Worm (Caenorhabditis elegans) whole organism, midembryonic: Measurements from ENCODE around the gene arrd-7.

Experiments
- T22C8.4 ChIP-seq: fragments of 200-800 bp; sonication (Bioruptor generic); IDR thresholded peaks from 2 replicates; pipeline ENCODE4 v1.3.6; 2022; ENCODE audit warnings: missing genetic modification characterization, missing compliant biosample characterization
- cog-1 ChIP-seq: sonication (generic microtip); optimal IDR thresholded peaks from 2 replicates; lab custom pipeline; 2016; ENCODE audit warnings: missing genetic modification characterization, missing compliant biosample characterization
- flt-1 ChIP-seq: fragments of 200-800 bp; sonication (Bioruptor generic); IDR thresholded peaks from 2 replicates; pipeline ENCODE4 v1.3.6; 2022; ENCODE audit warnings: missing genetic modification characterization, missing compliant biosample characterization
- klf-2 ChIP-seq: fragments of 200-800 bp; sonication (Bioruptor generic); conservative IDR thresholded peaks from 2 replicates; pipeline ENCODE4 v1.3.6; 2022; ENCODE audit warnings: missing genetic modification reagents, missing genetic modification characterization, missing compliant biosample characterization
- med-1 ChIP-seq: sonication (generic microtip); optimal IDR thresholded peaks from 2 replicates; lab custom pipeline; 2017; ENCODE audit warnings: missing genetic modification characterization, mild to moderate bottlenecking, missing compliant biosample characterization, antibody characterized with exemption, missing genetic modification reagents; ENCODE audit not compliant: insufficient read depth
- ref-1 ChIP-seq: fragments of 200-800 bp; sonication (Bioruptor generic); conservative IDR thresholded peaks from 2 replicates; pipeline ENCODE4 v1.3.6; 2022; ENCODE audit warnings: missing genetic modification reagents, missing genetic modification characterization, missing compliant biosample characterization
- tab-1 ChIP-seq: fragments of 200-800 bp; sonication (Bioruptor generic); IDR thresholded peaks from 2 replicates; pipeline ENCODE4 v1.3.6; 2022; ENCODE audit warnings: missing genetic modification characterization, missing compliant biosample characterization
- ztf-23 ChIP-seq: fragments of 200-800 bp; sonication (Bioruptor generic); IDR thresholded peaks from 2 replicates; pipeline ENCODE4 v1.3.6; 2022; ENCODE audit warnings: missing genetic modification reagents, missing genetic modification characterization, missing compliant biosample characterization
- ztf-29 ChIP-seq: fragments of 200-800 bp; sonication (Bioruptor generic); IDR thresholded peaks from 2 replicates; pipeline ENCODE4 v1.3.6; 2022; ENCODE audit warnings: missing genetic modification reagents, missing genetic modification characterization, missing compliant biosample characterization

The arrd-7 gene

ce11 chrII:12081454-12081853, 19.0 kb upstream of the arrd-7 start:
- TF ChIP-seq flt-1 (no peak), ztf-29 (no peak), ref-1 (GFP tag; lab: Robert Waterston, UW) (no peak), ztf-23 (GFP tag; lab: Robert Waterston, UW) (no peak), cog-1 (no peak), med-1 (GFP tag; lab: Kevin White, UChicago) (no peak), tab-1 (GFP tag; lab: Robert Waterston, UW) (no peak), T22C8.4 (GFP tag; lab: Robert Waterston, UW) (no peak), klf-2 (GFP tag; lab: Robert Waterston, UW) (no peak)

- TF ChIP-seq T22C8.4 (GFP tag; lab: Robert Waterston, UW) (no peak), flt-1 (no peak), cog-1 (no peak), ztf-29 (no peak), ztf-23 (GFP tag; lab: Robert Waterston, UW) (no peak), ref-1 (GFP tag; lab: Robert Waterston, UW) (no peak), klf-2 (GFP tag; lab: Robert Waterston, UW) (no peak), tab-1 (GFP tag; lab: Robert Waterston, UW) (no peak), med-1 (GFP tag; lab: Kevin White, UChicago) (no peak)
Observed at ce11 chrII:12080015-12080414, 17.6 kb upstream of the arrd-7 start.

ce11 chrII:12077281-12077680, 14.9 kb upstream of the arrd-7 start:
- TF ChIP-seq T22C8.4 (GFP tag; lab: Robert Waterston, UW) (no peak), klf-2 (GFP tag; lab: Robert Waterston, UW) (no peak), ztf-23 (GFP tag; lab: Robert Waterston, UW) (no peak), ztf-29 (no peak), tab-1 (GFP tag; lab: Robert Waterston, UW) (no peak), ref-1 (GFP tag; lab: Robert Waterston, UW) (no peak), flt-1 (no peak)

ce11 chrII:12076355-12076754, 13.9 kb upstream of the arrd-7 start:
- TF ChIP-seq ref-1 (GFP tag; lab: Robert Waterston, UW) (no peak), med-1 (GFP tag; lab: Kevin White, UChicago) (no peak), klf-2 (GFP tag; lab: Robert Waterston, UW) (no peak), ztf-29 (no peak), flt-1 (0 out of 2 replicates have a peak, but pooled peaks have one; percentile 38)

- no peak for TF ChIP-seq flt-1
- no peak for TF ChIP-seq ztf-29
- no peak for TF ChIP-seq ref-1 (GFP tag; lab: Robert Waterston, UW)
- TF ChIP-seq T22C8.4 (GFP tag; lab: Robert Waterston, UW): no peak
Observed at ce11 chrII:12071243-12071642, 8.8 kb upstream of the arrd-7 start.

ce11 chrII:12067451-12068076, 5.1 kb upstream of the arrd-7 start, which contains the start of gene Y17G7B.22:
TSS of gene Y17G7B.22 (plus strand) at chrII:12068026.
- no peak for TF ChIP-seq ztf-23 (GFP tag; lab: Robert Waterston, UW)
- TF ChIP-seq klf-2 (GFP tag; lab: Robert Waterston, UW): no peak
- TF ChIP-seq ref-1 (GFP tag; lab: Robert Waterston, UW): no peak
- no peak for TF ChIP-seq tab-1 (GFP tag; lab: Robert Waterston, UW)
- TF ChIP-seq med-1 (GFP tag; lab: Kevin White, UChicago): no peak
- no peak for TF ChIP-seq ztf-29
- no peak for TF ChIP-seq T22C8.4 (GFP tag; lab: Robert Waterston, UW)
- TF ChIP-seq flt-1: no peak
- no peak for TF ChIP-seq cog-1

- TF ChIP-seq ztf-23 (GFP tag; lab: Robert Waterston, UW) (no peak), ref-1 (GFP tag; lab: Robert Waterston, UW) (no peak), T22C8.4 (GFP tag; lab: Robert Waterston, UW) (no peak), flt-1 (no peak), ztf-29 (no peak), klf-2 (GFP tag; lab: Robert Waterston, UW) (no peak)
Observed at ce11 chrII:12064680-12065135, 2.3 kb upstream of the arrd-7 start, which contains the start of gene arrd-8. TSS of gene arrd-8 (plus strand) at chrII:12065085.

ce11 chrII:12063076-12063475, 655 bp upstream of the arrd-7 start:
- TF ChIP-seq med-1 (GFP tag; lab: Kevin White, UChicago) (no peak), flt-1 (no peak), cog-1 (no peak), T22C8.4 (GFP tag; lab: Robert Waterston, UW) (no peak), ref-1 (GFP tag; lab: Robert Waterston, UW) (no peak), tab-1 (GFP tag; lab: Robert Waterston, UW) (no peak), ztf-23 (GFP tag; lab: Robert Waterston, UW) (no peak)

- TF ChIP-seq ztf-29 (no peak), ztf-23 (GFP tag; lab: Robert Waterston, UW) (no peak), klf-2 (GFP tag; lab: Robert Waterston, UW) (no peak)
Observed at ce11 chrII:12059872-12060271, 2.5 kb downstream of the arrd-7 start.

ce11 chrII:12058298-12058697, 4.1 kb downstream of the arrd-7 start:
- TF ChIP-seq flt-1 (no peak), T22C8.4 (GFP tag; lab: Robert Waterston, UW) (no peak), ztf-29 (no peak), tab-1 (GFP tag; lab: Robert Waterston, UW) (no peak), ref-1 (GFP tag; lab: Robert Waterston, UW) (no peak), klf-2 (GFP tag; lab: Robert Waterston, UW) (no peak), med-1 (GFP tag; lab: Kevin White, UChicago) (no peak), cog-1 (no peak), ztf-23 (GFP tag; lab: Robert Waterston, UW) (no peak)
